Worm (Caenorhabditis elegans) whole organism, young adult: ENCODE measurements around the gene F55G1.15.

Experiments
- B0035.1 ChIP-seq: sonication (generic microtip); optimal IDR thresholded peaks from 2 replicates; lab custom pipeline; 2016; ENCODE audit warnings: missing genetic modification characterization, mild to moderate bottlenecking, missing compliant biosample characterization, missing genotype, missing genetic modification reagents
- D2030.7 ChIP-seq: fragments of 200-800 bp; sonication (Bioruptor generic); IDR thresholded peaks from 2 replicates; pipeline ENCODE4 v1.3.6; 2022; ENCODE audit warnings: missing genetic modification reagents, missing genetic modification characterization, missing compliant biosample characterization
- F22D6.2 ChIP-seq: sonication (generic microtip); optimal IDR thresholded peaks from 2 replicates; lab custom pipeline; 2016; ENCODE audit warnings: mild to moderate bottlenecking, missing genetic modification characterization, missing compliant biosample characterization
- F23B12.7 ChIP-seq: sonication (generic microtip); optimal IDR thresholded peaks from 2 replicates; lab custom pipeline; 2017; ENCODE audit warnings: missing genetic modification characterization, mild to moderate bottlenecking, missing compliant biosample characterization, antibody characterized with exemption, moderate library complexity; ENCODE audit not compliant: insufficient read depth
- F52B5.7 ChIP-seq: sonication (generic microtip); optimal IDR thresholded peaks from 2 replicates; lab custom pipeline; 2016; ENCODE audit warnings: mild to moderate bottlenecking, missing genetic modification characterization, missing compliant biosample characterization
- F57A8.1 ChIP-seq: fragments of 200-800 bp; sonication (Bioruptor generic); optimal IDR thresholded peaks from 2 replicates; lab custom pipeline; 2018; ENCODE audit warnings: mild to moderate bottlenecking, missing genetic modification characterization, moderate library complexity, missing compliant biosample characterization
- T07F8.4 ChIP-seq: sonication (generic microtip); optimal IDR thresholded peaks from 2 replicates; lab custom pipeline; 2016; ENCODE audit warnings: mild to moderate bottlenecking, missing genetic modification characterization, moderate library complexity, missing compliant biosample characterization
- Y53G8AR.9 ChIP-seq: fragments of 200-800 bp; sonication (Bioruptor generic); conservative IDR thresholded peaks from 2 replicates; pipeline ENCODE4 v1.3.6; 2022; ENCODE audit warnings: missing genetic modification reagents, missing genetic modification characterization, missing compliant biosample characterization
- Y79H2A.3 ChIP-seq: fragments of 200-800 bp; sonication (Bioruptor generic); conservative IDR thresholded peaks from 2 replicates; pipeline ENCODE4 v1.3.6; 2022; ENCODE audit warnings: missing genetic modification reagents, missing genetic modification characterization, missing compliant biosample characterization
- ZK185.1 ChIP-seq: sonication (generic microtip); optimal IDR thresholded peaks from 2 replicates; lab custom pipeline; 2016; ENCODE audit warnings: mild to moderate bottlenecking, missing genetic modification characterization, missing compliant biosample characterization; ENCODE audit not compliant: poor library complexity, severe bottlenecking
- attf-5 ChIP-seq: fragments of 200-800 bp; sonication (Bioruptor generic); optimal IDR thresholded peaks from 2 replicates; lab custom pipeline; 2018; ENCODE audit warnings: mild to moderate bottlenecking, missing genetic modification characterization, missing compliant biosample characterization
- cebp-2 ChIP-seq: fragments of 200-800 bp; sonication (Bioruptor generic); IDR thresholded peaks from 2 replicates; pipeline ENCODE4 v1.3.6; 2022; ENCODE audit warnings: missing genetic modification characterization, missing compliant biosample characterization
- ceh-100 ChIP-seq: fragments of 200-800 bp; sonication (Bioruptor generic); IDR thresholded peaks from 2 replicates; pipeline ENCODE4 v1.3.6; 2022; ENCODE audit warnings: missing genetic modification reagents, missing genetic modification characterization, missing compliant biosample characterization
- ceh-27 ChIP-seq: fragments of 200-800 bp; sonication (Bioruptor generic); optimal IDR thresholded peaks from 2 replicates; lab custom pipeline; 2018; ENCODE audit warnings: mild to moderate bottlenecking, missing genetic modification characterization, moderate library complexity, missing compliant biosample characterization
- ceh-91 ChIP-seq: fragments of 200-800 bp; sonication (Bioruptor generic); IDR thresholded peaks from 2 replicates; pipeline ENCODE4 v1.3.6; 2022; ENCODE audit warnings: missing genetic modification reagents, missing genetic modification characterization, missing compliant biosample characterization
- chd-7 ChIP-seq: sonication (generic microtip); optimal IDR thresholded peaks from 2 replicates; lab custom pipeline; 2016; ENCODE audit warnings: mild to moderate bottlenecking, missing genetic modification characterization, moderate library complexity, missing compliant biosample characterization
- egl-18 ChIP-seq: fragments of 200-800 bp; sonication (Bioruptor generic); IDR thresholded peaks from 2 replicates; pipeline ENCODE4 v1.3.6; 2022; ENCODE audit warnings: missing genetic modification reagents, missing genetic modification characterization, missing compliant biosample characterization
- gei-17 ChIP-seq: fragments of 200-800 bp; sonication (Bioruptor generic); optimal IDR thresholded peaks from 2 replicates; lab custom pipeline; 2018; ENCODE audit warnings: mild to moderate bottlenecking, missing genetic modification characterization, missing compliant biosample characterization
- him-1 ChIP-seq: sonication (generic microtip); optimal IDR thresholded peaks from 2 replicates; lab custom pipeline; 2016; ENCODE audit warnings: missing genotype, missing genetic modification reagents, missing genetic modification characterization, missing compliant biosample characterization
- lin-35 ChIP-seq, 3 experiments: fragments of 150-350 bp in 2 of 3; sonication (generic microtip) in 1 of 3; optimal IDR thresholded peaks; 2 replicates each; lab custom pipeline; 2014 to 2018; ENCODE audit warnings: missing biosample characterization in 3 of 3, missing genetic modification characterization in 3 of 3, missing genetic modification reagents in 3 of 3
- lin-54 ChIP-seq: fragments of 200-800 bp; sonication (Bioruptor generic); optimal IDR thresholded peaks from 2 replicates; lab custom pipeline; 2018; ENCODE audit warnings: mild to moderate bottlenecking, missing genetic modification characterization, missing compliant biosample characterization
- lsl-1 ChIP-seq: fragments of 200-800 bp; sonication (Bioruptor generic); optimal IDR thresholded peaks from 2 replicates; lab custom pipeline; 2018; ENCODE audit warnings: mild to moderate bottlenecking, missing genetic modification characterization, moderate library complexity, missing compliant biosample characterization
- madf-8 ChIP-seq: fragments of 200-800 bp; sonication (Bioruptor generic); conservative IDR thresholded peaks from 2 replicates; pipeline ENCODE4 v1.3.6; 2022; ENCODE audit warnings: missing genetic modification reagents, missing genetic modification characterization, missing compliant biosample characterization
- mcd-1 ChIP-seq: fragments of 200-800 bp; sonication (Bioruptor generic); IDR thresholded peaks from 2 replicates; pipeline ENCODE4 v1.3.6; 2022; ENCODE audit warnings: missing genetic modification reagents, missing genetic modification characterization, missing compliant biosample characterization
- mel-28 ChIP-seq: sonication (generic microtip); optimal IDR thresholded peaks from 2 replicates; lab custom pipeline; 2016; ENCODE audit warnings: borderline replicate concordance, mild to moderate bottlenecking, missing genetic modification characterization, missing compliant biosample characterization
- mes-4 ChIP-seq: sonication (generic microtip); optimal IDR thresholded peaks from 2 replicates; lab custom pipeline; 2016; ENCODE audit warnings: missing genotype, missing genetic modification characterization, missing compliant biosample characterization
- nfyb-1 ChIP-seq: fragments of 200-800 bp; sonication (Bioruptor generic); IDR thresholded peaks from 2 replicates; pipeline ENCODE4 v1.3.6; 2022; ENCODE audit warnings: missing genetic modification reagents, missing genetic modification characterization, missing compliant biosample characterization
- nhr-120 ChIP-seq: fragments of 200-800 bp; sonication (Bioruptor generic); IDR thresholded peaks from 2 replicates; pipeline ENCODE4 v1.3.6; 2022; ENCODE audit warnings: missing genetic modification characterization, missing compliant biosample characterization
- nhr-27 ChIP-seq: fragments of 200-800 bp; sonication (Bioruptor generic); optimal IDR thresholded peaks from 2 replicates; lab custom pipeline; 2018; ENCODE audit warnings: mild to moderate bottlenecking, missing genetic modification characterization, moderate library complexity, missing compliant biosample characterization
- nhr-90 ChIP-seq: sonication (generic microtip); optimal IDR thresholded peaks from 2 replicates; lab custom pipeline; 2016; ENCODE audit warnings: missing genotype, mild to moderate bottlenecking, missing genetic modification characterization, missing compliant biosample characterization
- pbrm-1 ChIP-seq: fragments of 200-800 bp; sonication (Bioruptor generic); IDR thresholded peaks from 2 replicates; pipeline ENCODE4 v1.3.6; 2022; ENCODE audit warnings: missing genetic modification reagents, missing genetic modification characterization, missing compliant biosample characterization
- pha-4 ChIP-seq: fragments of 150-350 bp; sonication (generic microtip); optimal IDR thresholded peaks from 2 replicates; lab custom pipeline; 2014; ENCODE audit warnings: missing biosample characterization, missing genetic modification reagents, missing genetic modification characterization
- rcor-1 ChIP-seq: fragments of 200-800 bp; sonication (Bioruptor generic); IDR thresholded peaks from 2 replicates; pipeline ENCODE4 v1.3.6; 2022; ENCODE audit warnings: missing genetic modification reagents, missing genetic modification characterization, missing compliant biosample characterization
- rec-8 ChIP-seq, 2 experiments: sonication (generic microtip); optimal IDR thresholded peaks; 2 replicates each; lab custom pipeline; 2016; ENCODE audit warnings: mild to moderate bottlenecking in 2 of 2, missing genetic modification characterization in 2 of 2, missing genetic modification reagents in 2 of 2, missing genotype in 2 of 2, missing biosample characterization in 1 of 2, missing compliant biosample characterization in 1 of 2, moderate library complexity in 1 of 2
- rpc-1 ChIP-seq, 2 experiments: fragments of 150-350 bp in 1 of 2; sonication (generic microtip) in 1 of 2; optimal IDR thresholded peaks; 2 replicates each; lab custom pipeline; 2014 to 2018; ENCODE audit warnings: missing biosample characterization in 1 of 2, missing genetic modification characterization in 1 of 2, missing genetic modification reagents in 1 of 2, missing genotype in 1 of 2
- sdz-38 ChIP-seq: sonication (generic microtip); optimal IDR thresholded peaks from 2 replicates; lab custom pipeline; 2016; ENCODE audit warnings: missing genotype, missing genetic modification characterization, missing compliant biosample characterization
- sea-2 ChIP-seq: fragments of 200-800 bp; sonication (Bioruptor generic); IDR thresholded peaks from 2 replicates; pipeline ENCODE4 v1.3.6; 2022; ENCODE audit warnings: missing genetic modification characterization, missing compliant biosample characterization
- snpc-1.1 ChIP-seq: sonication (generic microtip); optimal IDR thresholded peaks from 2 replicates; lab custom pipeline; 2017; ENCODE audit warnings: missing genetic modification characterization, mild to moderate bottlenecking, missing compliant biosample characterization, antibody characterized with exemption, moderate library complexity, missing genotype, missing genetic modification reagents; ENCODE audit not compliant: insufficient read depth
- snpc-3.4 ChIP-seq: sonication (generic microtip); optimal IDR thresholded peaks from 2 replicates; lab custom pipeline; 2017; ENCODE audit warnings: missing genetic modification characterization, mild to moderate bottlenecking, missing compliant biosample characterization, antibody characterized with exemption, moderate library complexity, missing genotype, missing genetic modification reagents
- somi-1 ChIP-seq: fragments of 200-800 bp; sonication (Bioruptor generic); optimal IDR thresholded peaks from 2 replicates; lab custom pipeline; 2018; ENCODE audit warnings: mild to moderate bottlenecking, missing genetic modification characterization, missing compliant biosample characterization
- sptf-2 ChIP-seq: fragments of 200-800 bp; sonication (Bioruptor generic); optimal IDR thresholded peaks from 2 replicates; lab custom pipeline; 2018; ENCODE audit warnings: mild to moderate bottlenecking, missing genetic modification characterization, missing compliant biosample characterization
- tlf-1 ChIP-seq: fragments of 200-800 bp; sonication (Bioruptor generic); optimal IDR thresholded peaks from 2 replicates; lab custom pipeline; 2018; ENCODE audit warnings: mild to moderate bottlenecking, missing genetic modification characterization, missing compliant biosample characterization
- zim-3 ChIP-seq: sonication (generic microtip); optimal IDR thresholded peaks from 2 replicates; lab custom pipeline; 2017; ENCODE audit warnings: mild to moderate bottlenecking, missing genetic modification characterization, moderate library complexity, missing compliant biosample characterization
- ztf-26 ChIP-seq: sonication (generic microtip); optimal IDR thresholded peaks from 2 replicates; lab custom pipeline; 2017; ENCODE audit warnings: missing genetic modification characterization, missing compliant biosample characterization
- ztf-3 ChIP-seq: fragments of 200-800 bp; sonication (Bioruptor generic); optimal IDR thresholded peaks from 2 replicates; lab custom pipeline; 2018; ENCODE audit warnings: mild to moderate bottlenecking, missing genetic modification characterization, missing compliant biosample characterization

The F55G1.15 gene

DNA sequence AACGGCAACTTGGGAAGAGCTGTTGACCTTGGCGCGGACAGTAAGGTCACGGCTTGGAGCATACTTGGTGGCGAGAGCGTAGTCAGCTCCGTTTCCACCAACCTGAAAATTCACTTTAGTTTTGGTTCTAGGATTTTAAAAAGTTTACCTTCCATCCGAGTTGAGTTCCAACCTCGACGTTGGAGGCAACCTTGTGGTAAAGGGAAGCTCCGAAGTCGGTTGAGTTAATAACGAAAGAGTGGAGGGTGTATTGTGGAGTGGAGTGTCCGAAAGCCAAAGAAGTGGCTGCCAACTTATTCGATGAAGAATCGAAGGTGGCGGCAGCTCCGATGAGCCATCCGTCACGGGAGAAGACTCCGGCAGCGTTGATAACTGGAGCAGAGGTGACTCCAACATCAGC is 5.5 kb upstream of the F55G1.15 start (continued):
- TF ChIP-seq sea-2 (no peak), zim-3 (no peak), nhr-90 (tag; lab: Kevin White, UChicago) (no peak), gei-17 (no peak), mes-4 (no peak), rpc-1 (optimal IDR thresholded peaks at IDR 0.05; lab: Kevin White, UChicago) (no peak), rpc-1 (tag; optimal IDR thresholded peaks at IDR 0.05; lab: Kevin White, UChicago) (no peak), pbrm-1 (GFP tag; lab: Robert Waterston, UW) (0 out of 2 replicates have a peak, but pooled peaks have one; percentile 25), ceh-27 (GFP tag; lab: Kevin White, UChicago) (no peak), rcor-1 (GFP tag; lab: Robert Waterston, UW) (no peak), F57A8.1 (GFP tag; lab: Kevin White, UChicago) (no peak), F22D6.2 (tag; lab: Kevin White, UChicago) (no peak), ceh-100 (GFP tag; lab: Robert Waterston, UW) (no peak), Y79H2A.3 (GFP tag; lab: Robert Waterston, UW) (no peak), cebp-2 (GFP tag; lab: Robert Waterston, UW) (no peak), rec-8 (tag; optimal IDR thresholded peaks at IDR 0.05; lab: Kevin White, UChicago) (no peak), Y53G8AR.9 (0 out of 2 replicates have a peak, but pooled peaks have one; percentile 46), ztf-3 (GFP tag; lab: Kevin White, UChicago) (no peak)
- TF ChIP-seq, all 124 proteins: peak for 5

DNA sequence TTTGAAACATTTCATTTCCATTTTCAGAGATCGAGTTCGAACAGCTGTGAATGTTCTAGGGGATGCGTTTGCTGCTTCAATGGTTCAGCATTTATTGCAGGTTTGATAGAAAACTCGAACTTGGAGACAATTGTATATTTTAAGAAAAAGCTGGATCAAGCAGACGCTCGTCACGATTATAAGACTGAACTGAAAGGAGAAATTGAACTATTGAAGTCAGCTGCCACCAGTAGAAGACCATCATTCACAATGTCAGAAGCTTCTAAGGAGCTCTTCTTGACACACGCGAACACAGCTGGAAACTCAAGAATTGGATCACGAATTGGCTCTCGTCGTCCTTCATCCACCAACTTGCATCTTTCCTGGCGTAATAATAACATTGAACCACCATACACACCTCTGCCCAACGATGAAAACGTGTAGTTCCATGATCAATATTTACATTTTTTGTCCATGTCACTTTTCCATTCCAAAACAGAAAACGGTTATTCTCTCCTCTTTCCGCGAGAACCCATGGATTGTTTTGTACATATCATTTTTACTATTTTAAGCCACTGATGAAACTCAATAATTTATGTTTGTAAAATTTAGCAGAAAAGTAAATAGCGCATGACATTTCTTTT is 4.7 kb upstream of the F55G1.15 start:
- no peak for TF ChIP-seq sptf-2
- TF ChIP-seq lsl-1, result peak; percentile 11
- TF ChIP-seq ceh-27 (GFP tag; lab: Kevin White, UChicago), result no peak
- no peak for TF ChIP-seq F23B12.7
- peak; percentile 22 for TF ChIP-seq F52B5.7
- peak; percentile 64 for TF ChIP-seq snpc-3.4 (tag; lab: Kevin White, UChicago)
- no peak for TF ChIP-seq T07F8.4 (tag; lab: Kevin White, UChicago)
- TF ChIP-seq lin-54 (GFP tag; lab: Kevin White, UChicago), result peak; percentile 49
- TF ChIP-seq sdz-38 (tag; lab: Kevin White, UChicago), result no peak
- TF ChIP-seq rpc-1 (optimal IDR thresholded peaks at IDR 0.05; lab: Kevin White, UChicago), result no peak
- no peak for TF ChIP-seq rpc-1 (tag; optimal IDR thresholded peaks at IDR 0.05; lab: Kevin White, UChicago)
- TF ChIP-seq ceh-91 (GFP tag; lab: Robert Waterston, UW), result no peak
- TF ChIP-seq rcor-1 (GFP tag; lab: Robert Waterston, UW), result peak; percentile 24
- peak in 1 of 3 experiments; percentile 20 for TF ChIP-seq lin-35 (GFP tag; optimal IDR thresholded peaks at IDR 0.05; lab: Kevin White, UChicago)
- 0 out of 2 replicates have a peak, but pooled peaks have one; percentile 42 for TF ChIP-seq nfyb-1 (GFP tag; lab: Robert Waterston, UW)
- no peak for TF ChIP-seq somi-1
- peak; percentile 62 for TF ChIP-seq chd-7
- peak; percentile 1 for TF ChIP-seq attf-5
- TF ChIP-seq ztf-26 (tag; lab: Kevin White, UChicago), result peak; percentile 10
- TF ChIP-seq mel-28, result no peak
- TF ChIP-seq nhr-120 (GFP tag; lab: Robert Waterston, UW), result no peak
- TF ChIP-seq him-1 (tag; lab: Kevin White, UChicago), result peak; percentile 3
- peak; percentile 61; the same call in 1 of the 2 replicates for TF ChIP-seq pbrm-1 (GFP tag; lab: Robert Waterston, UW)
- peak; percentile 77 for TF ChIP-seq tlf-1 (GFP tag; lab: Kevin White, UChicago)
- peak; percentile 67 for TF ChIP-seq ZK185.1 (tag; lab: Kevin White, UChicago)
- TF ChIP-seq madf-8 (GFP tag; lab: Robert Waterston, UW), result no peak
- TF ChIP-seq B0035.1 (tag; lab: Kevin White, UChicago), result peak; percentile 10
- TF ChIP-seq snpc-1.1 (tag; lab: Kevin White, UChicago), result no peak
- no peak for TF ChIP-seq egl-18 (GFP tag; lab: Robert Waterston, UW)
- peak; percentile 54 for TF ChIP-seq nhr-27
- TF ChIP-seq mcd-1 (GFP tag; lab: Robert Waterston, UW), result no peak; the same call in none of the 2 replicates
- peak; percentile 36 for TF ChIP-seq pha-4 (tag; lab: Kevin White, UChicago)
- TF ChIP-seq D2030.7 (GFP tag; lab: Robert Waterston, UW), result peak; percentile 34; the same call in 1 of the 2 replicates
